Worm (Caenorhabditis elegans): ENCODE results near the gene Y51A2A.4.

ce11 chrV:18266238-18266637, 24.5 kb upstream of the Y51A2A.4 start, which contains the start of gene R10E8.6:
- no peak for TF ChIP-seq lin-39 (tag; optimal IDR thresholded peaks at IDR 0.05)
- TF ChIP-seq nhr-21 (tag; optimal IDR thresholded peaks at IDR 0.05), result no peak
- TF ChIP-seq ceh-16 (tag; optimal IDR thresholded peaks at IDR 0.05), result no peak
- TF ChIP-seq nhr-12 (tag; optimal IDR thresholded peaks at IDR 0.05), result no peak
- TF ChIP-seq unc-62 (GFP tag; optimal IDR thresholded peaks at IDR 0.05), result no peak
- peak; percentile 53 for TF ChIP-seq fos-1 (tag; optimal IDR thresholded peaks at IDR 0.05)
- no peak for TF ChIP-seq ztf-4 (tag; optimal IDR thresholded peaks at IDR 0.05)
- no peak for TF ChIP-seq nhr-11 (tag; optimal IDR thresholded peaks at IDR 0.05)
- no peak for TF ChIP-seq lin-11 (tag; optimal IDR thresholded peaks at IDR 0.05)
- TF ChIP-seq nhr-25 (tag; optimal IDR thresholded peaks at IDR 0.05), result no peak
- no peak for TF ChIP-seq nhr-23 (tag; optimal IDR thresholded peaks at IDR 0.05)
- no peak for TF ChIP-seq egl-27 (tag; optimal IDR thresholded peaks at IDR 0.05)

All from whole organism, L2 larva.